Worm (Caenorhabditis elegans) whole organism, L1 larva: ENCODE measurements around the gene F13D11.4.

ENCODE experiments used
- Y116A8C.19 ChIP-seq: sonication (generic microtip); optimal IDR thresholded peaks from 2 replicates; lab custom pipeline; 2016; ENCODE audit warnings: missing compliant biosample characterization, missing genetic modification characterization, borderline replicate concordance
- blmp-1 ChIP-seq: fragments of 150-350 bp; optimal IDR thresholded peaks from 2 replicates; lab custom pipeline; 2014; ENCODE audit warnings: missing biosample characterization, missing genetic modification characterization
- ceh-88 ChIP-seq: fragments of 200-800 bp; sonication (Bioruptor generic); IDR thresholded peaks from 2 replicates; pipeline ENCODE4 v1.3.6; 2022; ENCODE audit warnings: missing genetic modification characterization, missing compliant biosample characterization
- ces-1 ChIP-seq: fragments of 150-350 bp; optimal IDR thresholded peaks from 2 replicates; lab custom pipeline; 2014; ENCODE audit warnings: missing biosample characterization, missing genetic modification reagents, missing genetic modification characterization
- dpl-1 ChIP-seq, 3 experiments: fragments of 150-350 bp in 2 of 3; sonication (generic microtip) in 1 of 3; optimal IDR thresholded peaks; 2 replicates each; lab custom pipeline; 2014 to 2017; ENCODE audit warnings: missing biosample characterization in 3 of 3, missing genetic modification characterization in 3 of 3, missing genetic modification reagents in 3 of 3
- efl-1 ChIP-seq, 4 experiments: fragments of 150-350 bp; optimal IDR thresholded peaks in 3 of 4; peaks in 1 of 4; 1 replicate in 1 of 4; 2 replicates in 3 of 4; lab custom pipeline; 2014; ENCODE audit warnings: missing biosample characterization in 2 of 4, missing genetic modification characterization in 2 of 4, missing genetic modification reagents in 2 of 4
- efl-3 ChIP-seq: fragments of 200-800 bp; sonication (Bioruptor generic); optimal IDR thresholded peaks from 2 replicates; lab custom pipeline; 2018; ENCODE audit warnings: mild to moderate bottlenecking, missing genetic modification characterization, missing compliant biosample characterization
- elt-2 ChIP-seq: sonication (generic microtip); optimal IDR thresholded peaks from 2 replicates; lab custom pipeline; 2016; ENCODE audit warnings: missing genetic modification characterization, mild to moderate bottlenecking, inconsistent platforms, missing compliant biosample characterization, missing genetic modification reagents
- elt-3 ChIP-seq, 6 experiments: fragments of 150-350 bp in 1 of 6; sonication (generic microtip); optimal IDR thresholded peaks; 2 replicates each; lab custom pipeline; 2017 to 2018; ENCODE audit warnings: missing biosample characterization in 6 of 6, missing genetic modification characterization in 6 of 6, inconsistent platforms in 1 of 6
- fos-1 ChIP-seq: fragments of 150-350 bp; optimal IDR thresholded peaks from 2 replicates; lab custom pipeline; 2014; ENCODE audit warnings: missing biosample characterization, missing genetic modification characterization
- hlh-17 ChIP-seq: fragments of 200-800 bp; sonication (Bioruptor generic); optimal IDR thresholded peaks from 2 replicates; lab custom pipeline; 2018; ENCODE audit warnings: missing genetic modification characterization, mild to moderate bottlenecking, missing compliant biosample characterization, moderate library complexity, borderline replicate concordance
- lin-13 ChIP-seq: fragments of 150-350 bp; optimal IDR thresholded peaks from 2 replicates; lab custom pipeline; 2014; ENCODE audit warnings: missing biosample characterization, missing genetic modification reagents, missing genetic modification characterization
- lin-14 ChIP-seq: fragments of 200-800 bp; sonication (Bioruptor generic); optimal IDR thresholded peaks from 2 replicates; lab custom pipeline; 2018; ENCODE audit warnings: mild to moderate bottlenecking, missing genetic modification characterization, moderate library complexity, missing compliant biosample characterization
- lin-35 ChIP-seq, 2 experiments: fragments of 150-350 bp; optimal IDR thresholded peaks; 2 replicates each; lab custom pipeline; 2014; ENCODE audit warnings: missing biosample characterization in 2 of 2, missing genetic modification characterization in 2 of 2, missing genetic modification reagents in 2 of 2
- lir-3 ChIP-seq: sonication (generic microtip); optimal IDR thresholded peaks from 2 replicates; lab custom pipeline; 2016; ENCODE audit warnings: mild to moderate bottlenecking, missing genetic modification characterization, moderate library complexity, missing compliant biosample characterization; ENCODE audit not compliant: poor library complexity
- lsy-2 ChIP-seq, 2 experiments: fragments of 150-350 bp; optimal IDR thresholded peaks; 2 replicates each; lab custom pipeline; 2014; ENCODE audit warnings: missing biosample characterization in 2 of 2, missing genetic modification characterization in 2 of 2
- mdl-1 ChIP-seq, 2 experiments: fragments of 150-350 bp; optimal IDR thresholded peaks; 2 replicates each; lab custom pipeline; 2014 to 2017; ENCODE audit warnings: missing biosample characterization in 2 of 2, missing genetic modification characterization in 2 of 2, inconsistent platforms in 1 of 2
- mef-2 ChIP-seq: fragments of 150-350 bp; optimal IDR thresholded peaks from 2 replicates; lab custom pipeline; 2014; ENCODE audit warnings: missing biosample characterization, missing genetic modification characterization
- nhr-12 ChIP-seq: sonication (generic microtip); optimal IDR thresholded peaks from 2 replicates; lab custom pipeline; 2017; ENCODE audit warnings: missing biosample characterization, missing genetic modification characterization
- nhr-19 ChIP-seq: fragments of 200-800 bp; sonication (Bioruptor generic); conservative IDR thresholded peaks from 2 replicates; pipeline ENCODE4 v1.3.6; 2022; ENCODE audit warnings: missing genetic modification characterization, missing compliant biosample characterization
- nhr-237 ChIP-seq: fragments of 150-350 bp; optimal IDR thresholded peaks from 2 replicates; lab custom pipeline; 2014; ENCODE audit warnings: missing biosample characterization, missing genetic modification characterization
- nhr-28 ChIP-seq: fragments of 150-350 bp; optimal IDR thresholded peaks from 2 replicates; lab custom pipeline; 2014; ENCODE audit warnings: missing biosample characterization, missing genetic modification characterization
- nhr-47 ChIP-seq: sonication (generic microtip); optimal IDR thresholded peaks from 2 replicates; lab custom pipeline; 2016; ENCODE audit warnings: mild to moderate bottlenecking, missing genetic modification characterization, moderate library complexity, missing compliant biosample characterization
- nhr-71 ChIP-seq: sonication (generic microtip); optimal IDR thresholded peaks from 2 replicates; lab custom pipeline; 2016; ENCODE audit warnings: mild to moderate bottlenecking, missing genetic modification characterization, moderate library complexity, missing compliant biosample characterization
- nhr-76 ChIP-seq: sonication (generic microtip); optimal IDR thresholded peaks from 2 replicates; lab custom pipeline; 2017; ENCODE audit warnings: missing biosample characterization, missing genetic modification characterization
- nhr-85 ChIP-seq: sonication (generic microtip); peaks from one replicate; lab custom pipeline; 2016; ENCODE audit warnings: missing genetic modification characterization, inconsistent platforms, missing compliant biosample characterization
- nhr-90 ChIP-seq: sonication (generic microtip); optimal IDR thresholded peaks from 2 replicates; lab custom pipeline; 2016; ENCODE audit warnings: mild to moderate bottlenecking, missing genetic modification characterization, missing compliant biosample characterization; ENCODE audit not compliant: poor library complexity
- pag-3 ChIP-seq: sonication (generic microtip); optimal IDR thresholded peaks from 2 replicates; lab custom pipeline; 2017; ENCODE audit warnings: missing genetic modification characterization, mild to moderate bottlenecking, missing compliant biosample characterization, antibody characterized with exemption, borderline replicate concordance; ENCODE audit not compliant: insufficient read depth
- pax-3 ChIP-seq: fragments of 200-800 bp; sonication (Bioruptor generic); optimal IDR thresholded peaks from 2 replicates; lab custom pipeline; 2018; ENCODE audit warnings: mild to moderate bottlenecking, missing genetic modification characterization, moderate library complexity, missing compliant biosample characterization
- rnt-1 ChIP-seq: sonication (generic microtip); optimal IDR thresholded peaks from 2 replicates; lab custom pipeline; 2016; ENCODE audit warnings: mild to moderate bottlenecking, missing genetic modification characterization, moderate library complexity, missing compliant biosample characterization
- snpc-4 ChIP-seq: fragments of 150-350 bp; optimal IDR thresholded peaks from 2 replicates; lab custom pipeline; 2014; ENCODE audit warnings: missing biosample characterization, missing genetic modification characterization
- snu-23 ChIP-seq: sonication (generic microtip); optimal IDR thresholded peaks from 2 replicates; lab custom pipeline; 2016; ENCODE audit warnings: missing genetic modification characterization, missing compliant biosample characterization
- sox-4 ChIP-seq: sonication (generic microtip); optimal IDR thresholded peaks from 2 replicates; lab custom pipeline; 2016; ENCODE audit warnings: missing genetic modification characterization, missing compliant biosample characterization
- tbx-2 ChIP-seq: sonication (generic microtip); optimal IDR thresholded peaks from 2 replicates; lab custom pipeline; 2016; ENCODE audit warnings: missing genetic modification characterization, missing compliant biosample characterization
- tlp-1 ChIP-seq: fragments of 150-350 bp; optimal IDR thresholded peaks from 2 replicates; lab custom pipeline; 2014; ENCODE audit warnings: missing biosample characterization, missing genetic modification characterization
- vab-15 ChIP-seq: sonication (generic microtip); optimal IDR thresholded peaks from 2 replicates; lab custom pipeline; 2017; ENCODE audit warnings: missing genotype, mild to moderate bottlenecking, missing genetic modification characterization, missing compliant biosample characterization
- xbp-1 ChIP-seq: sonication (generic microtip); optimal IDR thresholded peaks from 2 replicates; lab custom pipeline; 2016; ENCODE audit warnings: missing genetic modification characterization, missing compliant biosample characterization
- zag-1 ChIP-seq: fragments of 150-350 bp; optimal IDR thresholded peaks from 2 replicates; lab custom pipeline; 2014; ENCODE audit warnings: missing biosample characterization, missing genetic modification characterization

The F13D11.4 gene

DNA sequence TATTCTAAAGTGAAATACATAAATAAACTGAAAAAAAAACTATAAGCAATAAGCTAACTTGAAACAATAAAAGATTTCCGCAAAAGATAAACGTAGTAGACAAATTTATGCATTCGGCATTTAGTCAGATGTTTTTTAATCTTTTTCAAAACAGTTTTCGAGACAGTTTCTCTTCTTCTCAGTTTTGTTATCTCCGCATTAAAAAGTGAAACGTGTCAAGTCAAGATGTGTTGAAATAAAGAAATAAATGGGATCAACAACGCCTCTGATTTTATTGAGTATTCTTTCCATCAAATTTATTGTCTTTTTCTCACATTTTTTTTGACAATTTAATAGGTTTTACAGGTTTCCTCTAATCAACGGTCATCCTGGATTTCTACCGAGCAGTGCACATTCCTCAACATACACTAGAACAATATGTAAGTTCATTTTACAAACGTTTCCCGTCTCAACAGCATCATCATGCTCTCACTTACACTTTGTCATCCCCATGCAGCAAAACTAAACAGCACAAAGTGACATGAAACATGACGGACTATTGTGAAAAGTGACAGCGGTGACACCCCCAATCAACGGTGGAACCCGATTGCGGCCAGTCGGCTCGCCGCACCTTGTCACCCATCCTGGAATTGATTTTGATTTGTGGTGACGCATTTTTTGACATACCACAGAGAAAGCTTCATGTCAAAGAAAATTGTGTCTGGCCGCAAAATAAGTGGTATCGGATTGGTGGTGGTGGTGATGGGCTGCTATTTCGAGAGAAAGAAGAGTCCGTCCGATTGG is 20.0 kb upstream of the F13D11.4 start:
- TF ChIP-seq elt-3 (tag; optimal IDR thresholded peaks at IDR 0.05; lab: Kevin White, UChicago) (peak in 2 of 6 experiments; percentile 39 to 55), nhr-85 (tag; lab: Kevin White, UChicago) (peak; percentile 70), blmp-1 (tag; lab: Kevin White, UChicago) (peak; percentile 95), nhr-237 (tag; lab: Kevin White, UChicago) (no peak), ceh-88 (GFP tag; lab: Robert Waterston, UW) (no peak), hlh-17 (GFP tag; lab: Kevin White, UChicago) (no peak), tlp-1 (no peak), sox-4 (no peak), nhr-76 (tag; lab: Kevin White, UChicago) (no peak), Y116A8C.19 (no peak)

DNA sequence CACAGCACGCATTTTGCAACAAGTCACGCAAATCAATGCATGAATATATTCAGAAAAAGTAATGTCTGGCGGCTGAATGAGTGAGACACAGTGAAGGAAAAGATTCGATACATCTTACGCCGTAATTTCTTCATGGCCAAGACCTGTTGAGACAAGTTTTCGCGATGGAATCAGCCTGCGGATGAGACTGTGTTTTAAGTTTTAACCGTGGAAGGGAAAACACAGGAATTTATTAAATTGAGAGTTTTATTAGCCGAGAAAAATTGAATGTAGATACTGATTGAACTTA is 19.5 kb upstream of the F13D11.4 start, which contains the start of gene hog-1:
hog-1 (minus strand) TSS at position 101 of the 289 bp plus-strand sequence.
- no peak for TF ChIP-seq pag-3 (tag; lab: Kevin White, UChicago)
- no peak for TF ChIP-seq xbp-1 (tag; lab: Kevin White, UChicago)
- TF ChIP-seq nhr-12 (tag; lab: Kevin White, UChicago): no peak
- no peak for TF ChIP-seq snu-23 (GFP tag; lab: Kevin White, UChicago)
- no peak for TF ChIP-seq fos-1
- no peak for TF ChIP-seq zag-1
- no peak for TF ChIP-seq nhr-76 (tag; lab: Kevin White, UChicago)

DNA sequence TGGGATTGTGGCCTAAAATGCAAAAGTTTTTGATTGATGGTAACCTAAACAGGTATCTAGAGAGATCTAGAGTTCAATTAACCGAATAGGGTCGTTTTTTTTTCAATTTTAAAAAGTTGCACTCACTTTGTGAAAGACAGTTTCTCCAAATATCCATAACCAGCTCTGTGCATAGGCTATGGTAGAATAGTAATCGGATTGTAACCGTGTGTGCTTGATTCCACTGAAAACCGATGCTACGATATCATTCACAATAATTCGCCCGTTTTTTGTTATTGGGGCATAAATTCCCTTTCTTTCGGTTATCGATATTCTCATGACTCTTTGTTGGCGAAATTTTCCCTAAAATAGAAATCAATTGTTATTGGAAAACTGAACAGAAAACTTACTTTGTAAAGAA is 17.5 kb upstream of the F13D11.4 start:
- no peak for TF ChIP-seq efl-1 (optimal IDR thresholded peaks at IDR 0.05; lab: Kevin White, UChicago)
- TF ChIP-seq efl-1 (GFP tag; optimal IDR thresholded peaks at IDR 0.05 in 1 of 2; lab: Kevin White, UChicago): peak in 1 of 2 experiments; percentile 39
- TF ChIP-seq nhr-28 (tag; lab: Kevin White, UChicago): no peak
- no peak for TF ChIP-seq elt-3 (tag; optimal IDR thresholded peaks at IDR 0.05; lab: Kevin White, UChicago)

DNA sequence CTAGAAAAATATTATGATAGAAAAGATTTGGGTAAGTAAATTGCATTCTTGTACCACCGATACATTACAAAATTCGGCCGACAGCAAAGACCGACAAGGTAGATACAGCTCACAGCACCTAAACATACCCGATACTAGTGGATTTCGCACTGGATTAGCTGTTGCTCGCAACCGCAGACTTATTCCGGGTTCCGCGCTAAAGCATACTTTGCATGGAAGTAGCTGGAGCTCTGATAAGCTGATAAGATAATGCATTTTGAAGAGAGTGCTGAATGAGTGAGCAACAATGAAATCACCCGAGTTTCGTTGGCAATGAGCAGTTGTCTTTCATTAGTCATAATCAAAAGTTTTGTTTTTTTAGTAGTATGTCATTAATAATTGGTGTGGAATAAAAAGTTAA is 15.9 kb upstream of the F13D11.4 start:
- TF ChIP-seq rnt-1 (peak; percentile 23), lin-35 (GFP tag; optimal IDR thresholded peaks at IDR 0.05; lab: Kevin White, UChicago) (no peak), snpc-4 (peak; percentile 91), sox-4 (no peak), xbp-1 (tag; lab: Kevin White, UChicago) (peak; percentile 2), mef-2 (no peak), nhr-71 (peak; percentile 43), dpl-1 (GFP tag; optimal IDR thresholded peaks at IDR 0.05; lab: Kevin White, UChicago) (no peak), nhr-85 (tag; lab: Kevin White, UChicago) (peak; percentile 4), Y116A8C.19 (no peak), nhr-90 (tag; lab: Kevin White, UChicago) (no peak), pax-3 (no peak), ces-1 (no peak), nhr-47 (peak; percentile 24), mdl-1 (tag; optimal IDR thresholded peaks at IDR 0.05; lab: Kevin White, UChicago) (no peak), elt-2 (no peak), lsy-2 (tag; optimal IDR thresholded peaks at IDR 0.05; lab: Kevin White, UChicago) (no peak), nhr-19 (GFP tag; lab: Robert Waterston, UW) (peak; percentile 26; the same call in 1 of the 2 replicates), lin-13 (no peak), vab-15 (no peak)

DNA sequence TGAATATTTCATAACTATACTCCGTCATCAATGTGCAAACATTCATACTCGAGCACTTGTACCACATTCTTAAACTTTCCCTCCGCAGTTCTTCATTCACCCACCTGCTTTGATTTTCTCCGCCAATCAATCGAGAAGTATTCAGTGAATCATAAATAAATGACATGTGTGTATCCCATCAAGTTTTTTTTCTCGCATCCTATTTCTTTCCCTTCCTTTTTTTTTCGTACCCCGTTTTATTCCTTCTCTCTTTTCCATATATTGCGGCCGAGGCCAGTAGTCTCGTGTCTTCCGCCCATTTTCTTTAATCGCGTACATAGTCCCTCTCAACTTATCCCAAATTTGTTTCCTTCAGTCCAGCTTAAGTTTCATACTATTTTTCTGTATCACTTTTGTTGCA is 14.1 kb upstream of the F13D11.4 start, which contains the start of gene atat-2:
atat-2 (plus strand) TSS at position 398 of the 400 bp plus-strand sequence.
- TF ChIP-seq lir-3 (tag; lab: Kevin White, UChicago) (no peak), efl-1 (optimal IDR thresholded peaks at IDR 0.05; lab: Kevin White, UChicago) (no peak), efl-1 (GFP tag; optimal IDR thresholded peaks at IDR 0.05 in 1 of 2; lab: Kevin White, UChicago) (peak in 1 of 2 experiments; percentile 36), elt-3 (tag; optimal IDR thresholded peaks at IDR 0.05; lab: Kevin White, UChicago) (peak in 1 of 6 experiments; percentile 24), tbx-2 (tag; lab: Kevin White, UChicago) (no peak), ces-1 (no peak), efl-3 (no peak), blmp-1 (tag; lab: Kevin White, UChicago) (peak; percentile 70), lin-14 (GFP tag; lab: Kevin White, UChicago) (peak; percentile 60), nhr-28 (tag; lab: Kevin White, UChicago) (no peak), snu-23 (GFP tag; lab: Kevin White, UChicago) (peak; percentile 37)
